Worm (Caenorhabditis elegans): Measurements from ENCODE around the gene srt-39.

Gene srt-39

ce11 chrV:12497725-12498263, 13.1 kb downstream of the srt-39 start, which contains the start of the genes W04D2.4 and rbm-25 (continued):
- peak; percentile 1 for TF ChIP-seq fkh-10 (GFP tag; optimal IDR thresholded peaks at IDR 0.05)
- no peak for TF ChIP-seq ceh-62 (tag; optimal IDR thresholded peaks at IDR 0.05)
- TF ChIP-seq hmg-1.1 (GFP tag; IDR thresholded peaks at IDR 0.05), result no peak
- no peak for TF ChIP-seq ZK337.2 (GFP tag; IDR thresholded peaks at IDR 0.05)
- TF ChIP-seq hlh-30 (tag; optimal IDR thresholded peaks at IDR 0.05; ENCODE audit: insufficient read depth), result peak; percentile 63
- no peak for TF ChIP-seq gei-8 (GFP tag; optimal IDR thresholded peaks at IDR 0.05)
- TF ChIP-seq ztf-11 (tag; optimal IDR thresholded peaks at IDR 0.05), result no peak
- TF ChIP-seq Y48G9A.11 (GFP tag; IDR thresholded peaks at IDR 0.05), result no peak
- TF ChIP-seq F49E8.2 (tag; optimal IDR thresholded peaks at IDR 0.05; ENCODE audit: borderline replicate concordance), result no peak
- no peak for TF ChIP-seq unc-39 (tag; optimal IDR thresholded peaks at IDR 0.05)
- no peak for TF ChIP-seq dmd-8 (GFP tag; IDR thresholded peaks at IDR 0.05)
- TF ChIP-seq nhr-11 (tag; optimal IDR thresholded peaks at IDR 0.05), result no peak
- TF ChIP-seq saeg-2 (GFP tag; IDR thresholded peaks at IDR 0.05), result no peak
- TF ChIP-seq ceh-28 (tag; optimal IDR thresholded peaks at IDR 0.05), result peak; percentile 54
- TF ChIP-seq zfp-2 (tag; optimal IDR thresholded peaks at IDR 0.05), result no peak
- peak; percentile 67 for TF ChIP-seq nhr-102 (tag; optimal IDR thresholded peaks at IDR 0.05)
- no peak for TF ChIP-seq nhr-41 (GFP tag; IDR thresholded peaks at IDR 0.05)
- peak; percentile 22 for TF ChIP-seq lin-13 (GFP tag; optimal IDR thresholded peaks at IDR 0.05)
- TF ChIP-seq arid-1 (GFP tag; conservative IDR thresholded peaks at IDR 0.05), result no peak
- TF ChIP-seq nhr-48 (tag; optimal IDR thresholded peaks at IDR 0.05), result peak; percentile 49
- peak; percentile 80 for TF ChIP-seq T20F7.1 (GFP tag; optimal IDR thresholded peaks at IDR 0.05)
- no peak for TF ChIP-seq zag-1 (tag; optimal IDR thresholded peaks at IDR 0.05)
- TF ChIP-seq daf-19 (GFP tag; conservative IDR thresholded peaks at IDR 0.05), result no peak
- no peak for TF ChIP-seq daf-8 (GFP tag; IDR thresholded peaks at IDR 0.05)
- TF ChIP-seq ceh-82 (tag; optimal IDR thresholded peaks at IDR 0.05), result no peak
- peak; percentile 72 for TF ChIP-seq mep-1 (tag; optimal IDR thresholded peaks at IDR 0.05)
- TF ChIP-seq nhr-76 (tag; optimal IDR thresholded peaks at IDR 0.05), result no peak
- TF ChIP-seq dmd-9 (GFP tag; IDR thresholded peaks at IDR 0.05), result no peak
- no peak for TF ChIP-seq tag-97 (GFP tag; IDR thresholded peaks at IDR 0.05)
- TF ChIP-seq daf-12 (tag; optimal IDR thresholded peaks at IDR 0.05), result no peak
- no peak for TF ChIP-seq pha-4 (GFP tag; IDR thresholded peaks at IDR 0.05)
- no peak for TF ChIP-seq pha-4 (tag; optimal IDR thresholded peaks at IDR 0.05)
- no peak for TF ChIP-seq tra-1 (GFP tag; IDR thresholded peaks at IDR 0.05)
- no peak for TF ChIP-seq F44E2.7 (GFP tag; IDR thresholded peaks at IDR 0.05)
- TF ChIP-seq lsy-2 (tag; optimal IDR thresholded peaks at IDR 0.05), result peak; percentile 4 to 90
- no peak for TF ChIP-seq mxl-2 (GFP tag; conservative IDR thresholded peaks at IDR 0.05)
- peak; percentile 72 for TF ChIP-seq rbr-2 (tag; optimal IDR thresholded peaks at IDR 0.05)
- TF ChIP-seq F10B5.3 (tag; optimal IDR thresholded peaks at IDR 0.05), result peak; percentile 58
- peak; percentile 69 for TF ChIP-seq T26A8.4 (GFP tag; IDR thresholded peaks at IDR 0.05)
- no peak for TF ChIP-seq skn-1 (tag; optimal IDR thresholded peaks at IDR 0.05)
- TF ChIP-seq lin-15B (tag; optimal IDR thresholded peaks at IDR 0.05), result no peak
- TF ChIP-seq nhr-42 (GFP tag; IDR thresholded peaks at IDR 0.05), result no peak
- peak; percentile 20 for TF ChIP-seq nhr-77 (tag; optimal IDR thresholded peaks at IDR 0.05)
- no peak for TF ChIP-seq aly-2 (tag; optimal IDR thresholded peaks at IDR 0.05)
- TF ChIP-seq lin-38 (GFP tag; IDR thresholded peaks at IDR 0.05), result peak; percentile 71
- TF ChIP-seq mxl-3 (GFP tag; optimal IDR thresholded peaks at IDR 0.05), result no peak
- TF ChIP-seq fos-1 (tag; optimal IDR thresholded peaks at IDR 0.05), result no peak
- TF ChIP-seq vab-7 (GFP tag; IDR thresholded peaks at IDR 0.05), result no peak
- no peak for TF ChIP-seq nhr-237 (tag; optimal IDR thresholded peaks at IDR 0.05)
- TF ChIP-seq F37D6.2 (tag; optimal IDR thresholded peaks at IDR 0.05), result peak; percentile 48
- no peak for TF ChIP-seq snpc-1.2 (GFP tag; IDR thresholded peaks at IDR 0.05)
- no peak for TF ChIP-seq zfp-3 (GFP tag; conservative IDR thresholded peaks at IDR 0.05)
- no peak for TF ChIP-seq ama-1 (optimal IDR thresholded peaks at IDR 0.05)
- TF ChIP-seq pqm-1 (tag; optimal IDR thresholded peaks at IDR 0.05), result no peak

All from whole organism, L4 larva.